Worm (Caenorhabditis elegans): Measurements from ENCODE around the gene set-31.

ce11 chrV:14408774-14409173 lies 8.9 kb upstream of the set-31 start, which contains the start of gene gnrr-2:
- TF ChIP-seq hlh-13 (GFP tag; optimal IDR thresholded peaks at IDR 0.05) (no peak), odd-2 (tag; optimal IDR thresholded peaks at IDR 0.05) (no peak), fkh-10 (GFP tag; optimal IDR thresholded peaks at IDR 0.05) (no peak)

Measured in whole organism, late embryonic.